Fruit fly (Drosophila melanogaster): ENCODE measurements around the gene CG31174.
A peak's percentile ranks its signal among the peaks of the same experiment; 100 is the strongest.

CG31174 gene

DNA sequence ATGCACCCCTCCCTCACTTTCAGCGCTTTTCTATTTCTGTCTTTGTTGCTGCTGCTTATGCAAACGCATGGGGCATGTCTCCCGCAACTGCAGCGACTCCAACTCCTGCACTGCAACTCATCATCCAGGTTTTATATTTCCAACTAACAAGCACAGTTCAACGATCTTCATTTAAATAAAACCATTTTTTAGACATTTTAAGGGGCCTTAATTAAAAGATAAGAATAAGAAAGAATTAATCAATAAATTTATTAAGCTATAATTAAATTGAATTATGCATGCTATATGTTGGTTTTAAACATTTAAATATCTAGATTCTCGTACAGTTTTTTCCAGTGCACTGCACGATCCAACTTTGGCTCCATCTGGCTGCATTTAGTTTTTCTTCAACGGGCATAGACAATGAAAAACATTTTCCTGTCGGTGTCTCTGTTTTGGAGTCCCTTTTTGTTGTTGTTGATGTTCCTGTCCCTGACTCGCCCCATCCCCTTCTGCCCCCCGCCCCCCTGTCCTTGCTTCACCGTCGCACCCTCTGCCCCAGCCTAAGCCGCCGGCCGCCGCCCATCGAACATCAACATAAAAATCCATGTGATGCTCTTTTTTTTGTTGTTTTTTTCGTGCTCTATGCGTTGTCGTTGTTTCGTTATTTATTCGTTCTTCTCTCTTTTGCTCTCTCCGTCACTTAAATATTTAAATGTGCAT is 40.4 kb downstream of the CG31174 start (continued):
- TF ChIP-seq Eip78C (GFP tag) (peak; percentile 92), CG3032 (tag; optimal IDR thresholded peaks at IDR 0.05) (peak; percentile 83), esn (GFP tag; optimal IDR thresholded peaks at IDR 0.05) (peak; percentile 24), CG7368 (GFP tag; optimal IDR thresholded peaks at IDR 0.05) (peak; percentile 58), CG6808 (GFP tag; optimal IDR thresholded peaks at IDR 0.05) (peak; percentile 77), Ets96B (tag; optimal IDR thresholded peaks at IDR 0.05) (peak; percentile 82), Hr4 (GFP tag; optimal IDR thresholded peaks at IDR 0.05) (peak; percentile 89), CG15336 (GFP tag; IDR thresholded peaks at IDR 0.05) (peak; percentile 96), Ets21C (GFP tag; optimal IDR thresholded peaks at IDR 0.05) (no peak)

dm6 chr3R:21828040-21828526 is 41.2 kb downstream of the CG31174 start:
- TF ChIP-seq CG6163 (GFP tag; IDR thresholded peaks at IDR 0.05): no peak; the same call in 2 of the 3 replicates
- TF ChIP-seq CG11762 (GFP tag; optimal IDR thresholded peaks at IDR 0.05; ENCODE audit: insufficient read depth): no peak
- peak; percentile 56 for TF ChIP-seq svp (GFP tag)
- no peak for TF ChIP-seq vri (GFP tag; optimal IDR thresholded peaks at IDR 0.05)
- no peak for TF ChIP-seq CG7368 (GFP tag; optimal IDR thresholded peaks at IDR 0.05)
- no peak for TF ChIP-seq CG1621 (tag; optimal IDR thresholded peaks at IDR 0.05)
- TF ChIP-seq Met (GFP tag; optimal IDR thresholded peaks at IDR 0.05): peak; percentile 22
- peak; percentile 16 for TF ChIP-seq CG32006 (GFP tag; optimal IDR thresholded peaks at IDR 0.05)
- peak; percentile 26 for TF ChIP-seq esn (GFP tag; optimal IDR thresholded peaks at IDR 0.05)
- TF ChIP-seq Eip75B (GFP tag; optimal IDR thresholded peaks at IDR 0.05): no peak
- no peak; the same call in 2 of the 3 replicates for TF ChIP-seq CG8119 (GFP tag; IDR thresholded peaks at IDR 0.05)
- no peak for TF ChIP-seq CG3032 (tag; optimal IDR thresholded peaks at IDR 0.05)
- no peak for TF ChIP-seq Ets96B (tag; optimal IDR thresholded peaks at IDR 0.05)
- TF ChIP-seq Eip78C (GFP tag): peak; percentile 73
- no peak for TF ChIP-seq spab (GFP tag; optimal IDR thresholded peaks at IDR 0.05)
- no peak for TF ChIP-seq CG34406 (GFP tag; optimal IDR thresholded peaks at IDR 0.05)
- TF ChIP-seq acj6 (GFP tag; optimal IDR thresholded peaks at IDR 0.05): peak; percentile 12
- TF ChIP-seq CG6792 (GFP tag; optimal IDR thresholded peaks at IDR 0.05): no peak
- no peak for TF ChIP-seq CG6854 (GFP tag; optimal IDR thresholded peaks at IDR 0.05)
- peak; percentile 72 for TF ChIP-seq fkh (GFP tag; optimal IDR thresholded peaks at IDR 0.05)
- TF ChIP-seq CG8319 (GFP tag; optimal IDR thresholded peaks at IDR 0.05): no peak
- no peak for TF ChIP-seq CG8632 (GFP tag; optimal IDR thresholded peaks at IDR 0.05)
- TF ChIP-seq CG3919 (GFP tag; optimal IDR thresholded peaks at IDR 0.05): no peak
- peak; percentile 3 for TF ChIP-seq Hr4 (GFP tag; optimal IDR thresholded peaks at IDR 0.05)
- no peak for TF ChIP-seq CG9139 (GFP tag; optimal IDR thresholded peaks at IDR 0.05)
- TF ChIP-seq CG15336 (GFP tag; IDR thresholded peaks at IDR 0.05): peak; percentile 41; the same call in 1 of the 2 replicates
- peak; percentile 60 for TF ChIP-seq CG31627 (GFP tag; optimal IDR thresholded peaks at IDR 0.05)
- TF ChIP-seq dsx (GFP tag; optimal IDR thresholded peaks at IDR 0.05; ENCODE audit: poor library complexity, severe bottlenecking): no peak
- no peak for TF ChIP-seq fd59A (GFP tag; optimal IDR thresholded peaks at IDR 0.05)
- TF ChIP-seq CG6808 (GFP tag; optimal IDR thresholded peaks at IDR 0.05): no peak
- peak; percentile 35 for TF ChIP-seq topi (GFP tag; optimal IDR thresholded peaks at IDR 0.05)
- TF ChIP-seq Sox15 (GFP tag; optimal IDR thresholded peaks at IDR 0.05): no peak
- no peak for TF ChIP-seq Hr38 (GFP tag; optimal IDR thresholded peaks at IDR 0.05)
- no peak for TF ChIP-seq Smox (GFP tag; optimal IDR thresholded peaks at IDR 0.05)
- TF ChIP-seq dac (GFP tag; optimal IDR thresholded peaks at IDR 0.05): no peak
- no peak for TF ChIP-seq fd85E (GFP tag; optimal IDR thresholded peaks at IDR 0.05)
- no peak for TF ChIP-seq salr (GFP tag; optimal IDR thresholded peaks at IDR 0.05)
- peak; percentile 20 for TF ChIP-seq OdsH (GFP tag; optimal IDR thresholded peaks at IDR 0.05)
- no peak for TF ChIP-seq Sox14 (GFP tag; optimal IDR thresholded peaks at IDR 0.05)
- peak; percentile 11 for TF ChIP-seq Sox102F (GFP tag; optimal IDR thresholded peaks at IDR 0.05)
- peak; percentile 25 for TF ChIP-seq Ets21C (GFP tag; optimal IDR thresholded peaks at IDR 0.05)
- TF ChIP-seq net (GFP tag; optimal IDR thresholded peaks at IDR 0.05): no peak
- no peak for TF ChIP-seq eg (GFP tag; IDR thresholded peaks at IDR 0.05)
- TF ChIP-seq Lpt (GFP tag; optimal IDR thresholded peaks at IDR 0.05): no peak
- peak; percentile 17 for TF ChIP-seq pdm3 (GFP tag; optimal IDR thresholded peaks at IDR 0.05)
- no peak for TF ChIP-seq cyc (GFP tag; optimal IDR thresholded peaks at IDR 0.05)
- TF ChIP-seq ss (GFP tag; optimal IDR thresholded peaks at IDR 0.05): no peak

Data from whole organism, prepupa.